Worm (Caenorhabditis elegans): ENCODE results near the gene F09E5.16.

- no peak for TF ChIP-seq akir-1 (GFP tag; optimal IDR thresholded peaks at IDR 0.05)
- no peak for TF ChIP-seq nfya-1 (tag; optimal IDR thresholded peaks at IDR 0.05; ENCODE audit: borderline replicate concordance, insufficient read depth)
- TF ChIP-seq pha-4 (tag; optimal IDR thresholded peaks at IDR 0.05): no peak
- no peak for TF ChIP-seq F22D6.2 (tag; optimal IDR thresholded peaks at IDR 0.05)
- TF ChIP-seq ceh-58 (GFP tag; IDR thresholded peaks at IDR 0.05): no peak
- TF ChIP-seq egrh-3 (GFP tag; IDR thresholded peaks at IDR 0.05): no peak
- no peak for TF ChIP-seq F10E7.11 (tag; optimal IDR thresholded peaks at IDR 0.05)
Observed at ce11 chrII:5326891-5327290, 38.7 kb downstream of the F09E5.16 start.
